Fruit fly (Drosophila melanogaster) whole organism, pupa: ENCODE data around the gene HDAC4.

Source experiments
- CG10348 ChIP-seq: fragments of 200-800 bp; sonication (Bioruptor generic); IDR thresholded peaks from 2 replicates; pipeline ENCODE4 v1.3.6; 2022; ENCODE audit warnings: missing biosample characterization, missing genetic modification characterization
- CG12605 ChIP-seq: fragments of 200-800 bp; sonication (Bioruptor generic); IDR thresholded peaks from 2 replicates; pipeline ENCODE4 v1.3.6; 2022; ENCODE audit warnings: missing biosample characterization, missing genetic modification characterization
- CG13204 ChIP-seq: fragments of 200-800 bp; sonication (Bioruptor generic); optimal IDR thresholded peaks from 2 replicates; lab custom pipeline; 2018; ENCODE audit warnings: missing biosample characterization, mild to moderate bottlenecking, missing genetic modification characterization, moderate library complexity
- CG14655 ChIP-seq: fragments of 200-800 bp; sonication (Bioruptor generic); optimal IDR thresholded peaks from 3 replicates; lab custom pipeline; 2017; ENCODE audit warnings: mild to moderate bottlenecking, missing biosample characterization, missing genetic modification reagents, missing genetic modification characterization
- CG15710 ChIP-seq: fragments of 200-800 bp; sonication (Bioruptor generic); optimal IDR thresholded peaks from 2 replicates; lab custom pipeline; 2018; ENCODE audit warnings: missing biosample characterization, mild to moderate bottlenecking, missing genetic modification characterization, moderate library complexity
- CG17806 ChIP-seq: fragments of 200-800 bp; sonication (Bioruptor generic); optimal IDR thresholded peaks from 2 replicates; lab custom pipeline; 2018; ENCODE audit warnings: missing biosample characterization, mild to moderate bottlenecking, missing genetic modification characterization, moderate library complexity
- CG32121 ChIP-seq: fragments of 200-800 bp; sonication (Bioruptor generic); IDR thresholded peaks from 2 replicates; pipeline ENCODE4 v1.3.6; 2022; ENCODE audit warnings: missing biosample characterization, missing genetic modification characterization
- CG34367 ChIP-seq: fragments of 200-800 bp; sonication (Bioruptor generic); optimal IDR thresholded peaks from 2 replicates; lab custom pipeline; 2018; ENCODE audit warnings: missing biosample characterization, mild to moderate bottlenecking, missing genetic modification characterization
- CG4496 ChIP-seq: fragments of 200-800 bp; sonication (Bioruptor generic); IDR thresholded peaks from 3 replicates; pipeline ENCODE4 v1.3.6; 2022; ENCODE audit warnings: missing biosample characterization, missing genetic modification characterization
- CG8159 ChIP-seq: fragments of 200-800 bp; sonication (Bioruptor generic); optimal IDR thresholded peaks from 3 replicates; lab custom pipeline; 2018; ENCODE audit warnings: missing biosample characterization, mild to moderate bottlenecking, missing genetic modification characterization, moderate library complexity
- CG8301 ChIP-seq: fragments of 200-800 bp; sonication (Bioruptor generic); optimal IDR thresholded peaks from 2 replicates; lab custom pipeline; 2018; ENCODE audit warnings: missing biosample characterization, mild to moderate bottlenecking, missing genetic modification characterization
- CG9948 ChIP-seq: fragments of 200-800 bp; sonication (Bioruptor generic); optimal IDR thresholded peaks from 2 replicates; lab custom pipeline; 2018; ENCODE audit warnings: missing biosample characterization, mild to moderate bottlenecking, missing genetic modification characterization, moderate library complexity
- D1 ChIP-seq: fragments of 200-800 bp; sonication (Bioruptor generic); optimal IDR thresholded peaks from 2 replicates; lab custom pipeline; 2018; ENCODE audit warnings: missing biosample characterization, mild to moderate bottlenecking, missing genetic modification characterization, moderate library complexity
- EcR ChIP-seq: fragments of 200-800 bp; sonication (Bioruptor generic); optimal IDR thresholded peaks from 3 replicates; lab custom pipeline; 2019; ENCODE audit warnings: missing biosample characterization, missing genetic modification characterization, mild to moderate bottlenecking, moderate library complexity, missing genetic modification reagents
- Ets98B ChIP-seq: fragments of 200-800 bp; sonication (Bioruptor generic); IDR thresholded peaks from 2 replicates; pipeline ENCODE4 v1.3.6; 2022; ENCODE audit warnings: missing biosample characterization, missing genetic modification characterization
- Pif1A ChIP-seq: fragments of 200-800 bp; sonication (Bioruptor generic); optimal IDR thresholded peaks from 3 replicates; lab custom pipeline; 2016; ENCODE audit warnings: missing biosample characterization, missing genetic modification characterization
- Pif1B ChIP-seq: fragments of 200-800 bp; sonication (Bioruptor generic); optimal IDR thresholded peaks from 3 replicates; lab custom pipeline; 2016; ENCODE audit warnings: missing biosample characterization, missing genetic modification characterization
- Snoo ChIP-seq: fragments of 200-800 bp; sonication (Bioruptor generic); optimal IDR thresholded peaks from 3 replicates; lab custom pipeline; 2017; ENCODE audit warnings: missing biosample characterization, mild to moderate bottlenecking, missing genetic modification characterization, inconsistent platforms
- fd96Ca ChIP-seq: fragments of 200-800 bp; sonication (Bioruptor generic); IDR thresholded peaks from 3 replicates; pipeline ENCODE4 v1.3.6; 2022; ENCODE audit warnings: missing biosample characterization, missing genetic modification characterization
- gl ChIP-seq: fragments of 200-800 bp; sonication (Bioruptor generic); optimal IDR thresholded peaks from 2 replicates; lab custom pipeline; 2018; ENCODE audit warnings: missing biosample characterization, mild to moderate bottlenecking, missing genetic modification characterization
- rn ChIP-seq: fragments of 200-800 bp; sonication (Bioruptor generic); IDR thresholded peaks from 2 replicates; pipeline ENCODE4 v1.3.6; 2022; ENCODE audit warnings: missing biosample characterization, missing genetic modification characterization

The HDAC4 gene

dm6 chrX:13221311-13221710 is 64.1 kb downstream of the HDAC4 start:
- TF ChIP-seq CG14655 (peak; percentile 11), CG15710 (tag; lab: Kevin White, UChicago) (no peak), CG13204 (GFP tag; lab: Kevin White, UChicago) (no peak), Snoo (tag; lab: Kevin White, UChicago) (peak; percentile 38), CG12605 (GFP tag; lab: Robert Waterston, UW) (no peak), Ets98B (no peak), CG34367 (tag; lab: Kevin White, UChicago) (no peak), fd96Ca (GFP tag; lab: Robert Waterston, UW) (0 out of 3 replicates have a peak, but pooled peaks have one; percentile 15), CG4496 (GFP tag; lab: Robert Waterston, UW) (peak; percentile 56; the same call in 1 of the 3 replicates), CG10348 (GFP tag; lab: Robert Waterston, UW) (no peak), Pif1A (GFP tag; lab: Kevin White, UChicago) (peak; percentile 35), CG8159 (tag; lab: Kevin White, UChicago) (no peak), Pif1B (GFP tag; lab: Kevin White, UChicago) (peak; percentile 19), CG9948 (no peak), rn (no peak), D1 (tag; lab: Kevin White, UChicago) (no peak), CG8301 (tag; lab: Kevin White, UChicago) (peak; percentile 33), EcR (GFP tag; lab: Kevin White, UChicago) (no peak), CG17806 (tag; lab: Kevin White, UChicago) (no peak), gl (tag; lab: Kevin White, UChicago) (no peak), CG32121 (GFP tag; lab: Robert Waterston, UW) (peak; percentile 19; the same call in 1 of the 2 replicates)

- TF ChIP-seq CG8159 (tag; lab: Kevin White, UChicago): peak; percentile 54
- TF ChIP-seq CG9948: no peak
- TF ChIP-seq Ets98B: no peak
- TF ChIP-seq, all 21 proteins: peak for 1
These were observed 65.0 kb downstream of the HDAC4 start for dm6 chrX:13220418-13220817.

- TF ChIP-seq CG4496 (GFP tag; lab: Robert Waterston, UW) (no peak), CG8159 (tag; lab: Kevin White, UChicago) (no peak), D1 (tag; lab: Kevin White, UChicago) (no peak), rn (no peak), fd96Ca (GFP tag; lab: Robert Waterston, UW) (no peak), CG32121 (GFP tag; lab: Robert Waterston, UW) (no peak), Snoo (tag; lab: Kevin White, UChicago) (no peak), CG15710 (tag; lab: Kevin White, UChicago) (no peak), CG12605 (GFP tag; lab: Robert Waterston, UW) (no peak), CG34367 (tag; lab: Kevin White, UChicago) (no peak), CG8301 (tag; lab: Kevin White, UChicago) (no peak), CG10348 (GFP tag; lab: Robert Waterston, UW) (no peak), Ets98B (no peak), Pif1A (GFP tag; lab: Kevin White, UChicago) (no peak), CG14655 (no peak), CG13204 (GFP tag; lab: Kevin White, UChicago) (no peak), EcR (GFP tag; lab: Kevin White, UChicago) (no peak), gl (tag; lab: Kevin White, UChicago) (no peak), Pif1B (GFP tag; lab: Kevin White, UChicago) (no peak), CG17806 (tag; lab: Kevin White, UChicago) (no peak)
These were observed 66.1 kb downstream of the HDAC4 start for dm6 chrX:13219290-13219689.

dm6 chrX:13214056-13214455 is 71.4 kb downstream of the HDAC4 start:
- TF ChIP-seq CG10348 (GFP tag; lab: Robert Waterston, UW) (no peak), CG4496 (GFP tag; lab: Robert Waterston, UW) (peak; percentile 81), CG15710 (tag; lab: Kevin White, UChicago) (peak; percentile 34), CG8159 (tag; lab: Kevin White, UChicago) (peak; percentile 50), D1 (tag; lab: Kevin White, UChicago) (peak; percentile 61), rn (peak; percentile 43; the same call in 1 of the 2 replicates), CG9948 (peak; percentile 48), Pif1B (GFP tag; lab: Kevin White, UChicago) (peak; percentile 27), CG14655 (peak; percentile 64), CG32121 (GFP tag; lab: Robert Waterston, UW) (peak; percentile 66; the same call in 1 of the 2 replicates), CG13204 (GFP tag; lab: Kevin White, UChicago) (no peak), CG12605 (GFP tag; lab: Robert Waterston, UW) (peak; percentile 51; the same call in 1 of the 2 replicates), fd96Ca (GFP tag; lab: Robert Waterston, UW) (peak; percentile 54; the same call in 2 of the 3 replicates), Ets98B (peak; percentile 80), Pif1A (GFP tag; lab: Kevin White, UChicago) (peak; percentile 59), CG17806 (tag; lab: Kevin White, UChicago) (peak; percentile 62), Snoo (tag; lab: Kevin White, UChicago) (peak; percentile 38), gl (tag; lab: Kevin White, UChicago) (no peak), EcR (GFP tag; lab: Kevin White, UChicago) (no peak), CG8301 (tag; lab: Kevin White, UChicago) (peak; percentile 60), CG34367 (tag; lab: Kevin White, UChicago) (peak; percentile 44)
